Fruit fly (Drosophila melanogaster): Measurements from ENCODE around the gene Caf1-180.

dm6 chrX:8569038-8569437 is 37.1 kb downstream of the Caf1-180 start:
- TF ChIP-seq psq (optimal IDR thresholded peaks at IDR 0.05) (no peak), ttk (optimal IDR thresholded peaks at IDR 0.05) (no peak), h (optimal IDR thresholded peaks at IDR 0.05) (no peak), Myc (optimal IDR thresholded peaks at IDR 0.05) (no peak), Sin3A (optimal IDR thresholded peaks at IDR 0.05) (no peak)

All from Kc167 (cell line).